Fruit fly (Drosophila melanogaster): Measurements from ENCODE around the gene CG2698.

CG2698 gene

DNA sequence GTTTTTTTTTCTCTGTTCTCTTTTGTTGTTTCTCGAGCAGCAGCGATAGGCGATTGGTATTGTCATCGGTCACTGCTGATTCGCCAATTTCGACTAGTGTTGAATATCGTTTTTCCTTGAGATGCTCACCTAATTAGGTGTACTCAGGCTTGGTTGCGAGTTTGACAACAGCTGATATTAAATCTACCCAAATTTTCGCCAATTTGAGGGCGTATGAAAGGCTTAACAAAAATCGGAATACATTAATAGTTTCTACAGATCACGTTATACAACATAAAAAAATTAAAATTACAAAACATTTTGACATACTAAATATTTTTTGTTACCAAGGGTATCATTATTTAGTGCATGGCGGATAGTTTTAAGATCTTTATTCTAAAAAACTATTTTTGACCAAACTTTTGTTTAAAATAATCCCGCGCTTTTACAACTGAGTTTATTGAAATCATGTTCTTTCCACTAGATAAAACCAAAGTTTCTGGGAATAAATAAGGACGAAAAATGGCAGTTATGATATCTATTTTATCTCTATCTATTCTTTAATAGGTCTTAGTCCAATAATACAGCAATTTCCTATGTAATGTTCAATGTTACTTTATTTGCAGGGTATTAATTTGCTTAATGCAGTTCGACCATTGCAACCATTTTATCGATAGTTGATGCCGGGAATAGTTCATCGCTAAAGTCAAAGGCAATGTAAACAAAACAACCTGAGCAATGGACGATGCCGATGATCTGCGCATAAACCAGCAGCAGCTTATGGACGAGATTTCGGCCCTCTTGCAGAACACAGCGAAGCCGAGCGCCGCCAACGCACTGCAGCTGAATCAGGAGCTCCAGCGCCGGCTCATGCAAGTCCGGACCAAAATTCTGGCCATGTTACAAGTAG, 12.0 kb downstream of the CG2698 start, which contains the start of the genes CG10435 and Pbp95 (continued):
- TF ChIP-seq hbn (GFP tag; IDR thresholded peaks at IDR 0.05; ENCODE audit: partially characterized antibody), result peak; percentile 75
- peak; percentile 68 for TF ChIP-seq knrl (GFP tag; IDR thresholded peaks at IDR 0.05; ENCODE audit: partially characterized antibody)
- TF ChIP-seq Nf-YA (GFP tag; IDR thresholded peaks at IDR 0.05), result peak; percentile 47; the same call in 1 of the 2 replicates
- TF ChIP-seq Chrac-16 (GFP tag; optimal IDR thresholded peaks at IDR 0.05), result peak; percentile 42
- TF ChIP-seq CG32772 (GFP tag; IDR thresholded peaks at IDR 0.05), result peak; percentile 48; the same call in 1 of the 2 replicates
- TF ChIP-seq CG16815 (GFP tag; optimal IDR thresholded peaks at IDR 0.05), result peak; percentile 41
- TF ChIP-seq Atf6 (GFP tag; IDR thresholded peaks at IDR 0.05), result peak; percentile 37; the same call in 1 of the 2 replicates
- peak; percentile 52; the same call in 1 of the 3 replicates for TF ChIP-seq Opbp (GFP tag; IDR thresholded peaks at IDR 0.05; ENCODE audit: partially characterized antibody)
- peak; percentile 43 for TF ChIP-seq Oaz (GFP tag; IDR thresholded peaks at IDR 0.05)
- no peak for TF ChIP-seq CG4854 (GFP tag; optimal IDR thresholded peaks at IDR 0.05)
- peak; percentile 64; the same call in 2 of the 3 replicates for TF ChIP-seq CG34224 (GFP tag; IDR thresholded peaks at IDR 0.05; ENCODE audit: partially characterized antibody)
- 0 out of 2 replicates have a peak, but pooled peaks have one; percentile 38 for TF ChIP-seq toy (GFP tag; IDR thresholded peaks at IDR 0.05)
- no peak for TF ChIP-seq CG15696 (tag; optimal IDR thresholded peaks at IDR 0.05)
- no peak for TF ChIP-seq Ssrp (tag; optimal IDR thresholded peaks at IDR 0.05)
- TF ChIP-seq CG6689 (GFP tag; IDR thresholded peaks at IDR 0.05), result peak; percentile 60
- TF ChIP-seq Dad (GFP tag; optimal IDR thresholded peaks at IDR 0.05), result peak; percentile 46
- no peak for TF ChIP-seq dan (GFP tag; IDR thresholded peaks at IDR 0.05)
- TF ChIP-seq vfl (GFP tag; optimal IDR thresholded peaks at IDR 0.05), result peak; percentile 67
- TF ChIP-seq CG10565 (GFP tag; optimal IDR thresholded peaks at IDR 0.05), result no peak
- peak; percentile 53; the same call in 2 of the 3 replicates for TF ChIP-seq CG14050 (GFP tag; IDR thresholded peaks at IDR 0.05)
- 0 out of 2 replicates have a peak, but pooled peaks have one; percentile 13 for TF ChIP-seq ap (GFP tag; IDR thresholded peaks at IDR 0.05)
- no peak for TF ChIP-seq dati (GFP tag; IDR thresholded peaks at IDR 0.05)
- peak; percentile 80 for TF ChIP-seq D (optimal IDR thresholded peaks at IDR 0.05)
- peak; percentile 28 for TF ChIP-seq D (GFP tag; optimal IDR thresholded peaks at IDR 0.05)
- peak; percentile 70 for TF ChIP-seq Ets65A (GFP tag)
- TF ChIP-seq bab2 (GFP tag; optimal IDR thresholded peaks at IDR 0.05), result peak; percentile 63
- TF ChIP-seq Atf-2 (GFP tag; optimal IDR thresholded peaks at IDR 0.05), result peak; percentile 45
- peak; percentile 61; the same call in 2 of the 3 replicates for TF ChIP-seq zen2 (GFP tag; IDR thresholded peaks at IDR 0.05; ENCODE audit: partially characterized antibody)
- TF ChIP-seq grn (GFP tag; optimal IDR thresholded peaks at IDR 0.05), result no peak
- no peak for TF ChIP-seq CG4360 (GFP tag; IDR thresholded peaks at IDR 0.05)
- no peak for TF ChIP-seq Hand (GFP tag; optimal IDR thresholded peaks at IDR 0.05)
- TF ChIP-seq CG7987 (GFP tag; optimal IDR thresholded peaks at IDR 0.05), result peak; percentile 5
- TF ChIP-seq CG6254 (GFP tag; optimal IDR thresholded peaks at IDR 0.05), result peak; percentile 30
- no peak for TF ChIP-seq abd-A (tag; optimal IDR thresholded peaks at IDR 0.05)
- peak; percentile 49 for TF ChIP-seq Hsf (GFP tag; optimal IDR thresholded peaks at IDR 0.05)
- no peak for TF ChIP-seq Sin3A (optimal IDR thresholded peaks at IDR 0.05)
- TF ChIP-seq CG4820 (GFP tag; optimal IDR thresholded peaks at IDR 0.05), result peak; percentile 27
- TF ChIP-seq jing (GFP tag; optimal IDR thresholded peaks at IDR 0.05), result no peak
- TF ChIP-seq HLH3B (GFP tag; IDR thresholded peaks at IDR 0.05), result peak; percentile 55; the same call in 1 of the 2 replicates
- TF ChIP-seq CG31224 (GFP tag; IDR thresholded peaks at IDR 0.05), result peak; percentile 38; the same call in 1 of the 2 replicates
- TF ChIP-seq row (GFP tag; IDR thresholded peaks at IDR 0.05), result peak; percentile 69
- peak; percentile 79 for TF ChIP-seq lilli (GFP tag; optimal IDR thresholded peaks at IDR 0.05)
- peak; percentile 18 for TF ChIP-seq CG17829 (tag; optimal IDR thresholded peaks at IDR 0.05)
- no peak for TF ChIP-seq CG9876 (GFP tag; optimal IDR thresholded peaks at IDR 0.05)
- TF ChIP-seq lab (GFP tag; optimal IDR thresholded peaks at IDR 0.05), result no peak
- TF ChIP-seq pnt (GFP tag; optimal IDR thresholded peaks at IDR 0.05), result peak; percentile 1
- peak; percentile 27 for TF ChIP-seq Hmr (GFP tag; optimal IDR thresholded peaks at IDR 0.05)
- TF ChIP-seq Hmx (GFP tag; optimal IDR thresholded peaks at IDR 0.05), result peak; percentile 39
- peak; percentile 61 for TF ChIP-seq CG16813 (GFP tag; IDR thresholded peaks at IDR 0.05; ENCODE audit: partially characterized antibody)

Measured in whole organism, embryonic.